Worm (Caenorhabditis elegans) whole organism, L3 larva: Measurements from ENCODE around the gene tmem-184.

Experiments used
- aly-2 ChIP-seq: fragments of 150-350 bp; optimal IDR thresholded peaks from 2 replicates; lab custom pipeline; 2014; ENCODE audit warnings: missing biosample characterization, missing genetic modification characterization
- ceh-16 ChIP-seq: sonication (generic microtip); optimal IDR thresholded peaks from 2 replicates; lab custom pipeline; 2017; ENCODE audit warnings: missing biosample characterization, missing genetic modification characterization
- ceh-28 ChIP-seq: fragments of 150-350 bp; optimal IDR thresholded peaks from 2 replicates; lab custom pipeline; 2014; ENCODE audit warnings: missing biosample characterization, missing genetic modification reagents, missing genetic modification characterization
- egl-27 ChIP-seq: sonication (generic microtip); optimal IDR thresholded peaks from 4 replicates; lab custom pipeline; 2017; ENCODE audit warnings: missing biosample characterization, missing genetic modification reagents, missing genetic modification characterization
- egl-5 ChIP-seq: fragments of 150-350 bp; optimal IDR thresholded peaks from 2 replicates; lab custom pipeline; 2017; ENCODE audit warnings: missing biosample characterization, missing genetic modification reagents, missing genetic modification characterization, inconsistent platforms
- elt-1 ChIP-seq: fragments of 150-350 bp; optimal IDR thresholded peaks from 2 replicates; lab custom pipeline; 2014; ENCODE audit warnings: missing biosample characterization, missing genetic modification characterization
- elt-2 ChIP-seq: sonication (generic microtip); optimal IDR thresholded peaks from 2 replicates; lab custom pipeline; 2016; ENCODE audit warnings: missing genetic modification reagents, mild to moderate bottlenecking, missing genetic modification characterization, missing compliant biosample characterization
- elt-3 ChIP-seq, 3 experiments: fragments of 150-350 bp in 1 of 3; sonication (generic microtip) in 2 of 3; optimal IDR thresholded peaks; 2 replicates in 2 of 3; 4 replicates in 1 of 3; lab custom pipeline; 2014 to 2017; ENCODE audit warnings: missing biosample characterization in 3 of 3, missing genetic modification characterization in 3 of 3
- eor-1 ChIP-seq, 2 experiments: fragments of 150-350 bp; optimal IDR thresholded peaks; 2 replicates each; lab custom pipeline; 2014 to 2018; ENCODE audit warnings: missing biosample characterization in 2 of 2, missing genetic modification characterization in 2 of 2
- fkh-10 ChIP-seq: sonication (generic microtip); optimal IDR thresholded peaks from 2 replicates; lab custom pipeline; 2017; ENCODE audit warnings: missing biosample characterization, missing genetic modification reagents, missing genetic modification characterization
- fkh-2 ChIP-seq: fragments of 150-350 bp; optimal IDR thresholded peaks from 2 replicates; lab custom pipeline; 2014; ENCODE audit warnings: missing biosample characterization, missing genetic modification reagents, missing genetic modification characterization
- fos-1 ChIP-seq: fragments of 150-350 bp; optimal IDR thresholded peaks from 2 replicates; lab custom pipeline; 2014; ENCODE audit warnings: missing biosample characterization, missing genetic modification characterization
- hmg-11 ChIP-seq: sonication (generic microtip); optimal IDR thresholded peaks from 2 replicates; lab custom pipeline; 2016; ENCODE audit warnings: missing genetic modification characterization, missing compliant biosample characterization
- lin-15B ChIP-seq: fragments of 150-350 bp; optimal IDR thresholded peaks from 2 replicates; lab custom pipeline; 2014; ENCODE audit warnings: missing biosample characterization, missing genetic modification characterization
- lin-39 ChIP-seq: fragments of 150-350 bp; optimal IDR thresholded peaks from 2 replicates; lab custom pipeline; 2018; ENCODE audit warnings: missing biosample characterization, missing genetic modification reagents, missing genetic modification characterization
- lsy-12 ChIP-seq: sonication (generic microtip); optimal IDR thresholded peaks from 2 replicates; lab custom pipeline; 2016; ENCODE audit warnings: mild to moderate bottlenecking, missing genetic modification characterization, missing compliant biosample characterization
- mml-1 ChIP-seq: fragments of 150-350 bp; sonication (generic microtip); optimal IDR thresholded peaks from 3 replicates; lab custom pipeline; 2014; ENCODE audit warnings: missing biosample characterization, missing genetic modification characterization
- nfya-1 ChIP-seq: sonication (generic microtip); optimal IDR thresholded peaks from 2 replicates; lab custom pipeline; 2017; ENCODE audit warnings: missing genetic modification characterization, mild to moderate bottlenecking, missing compliant biosample characterization, antibody characterized with exemption, moderate library complexity; ENCODE audit not compliant: insufficient read depth
- nhr-11 ChIP-seq: fragments of 150-350 bp; optimal IDR thresholded peaks from 2 replicates; lab custom pipeline; 2014; ENCODE audit warnings: missing biosample characterization, missing genetic modification characterization
- nhr-12 ChIP-seq: fragments of 150-350 bp; optimal IDR thresholded peaks from 2 replicates; lab custom pipeline; 2014; ENCODE audit warnings: missing biosample characterization, missing genetic modification characterization
- nhr-23 ChIP-seq: fragments of 150-350 bp; optimal IDR thresholded peaks from 2 replicates; lab custom pipeline; 2014; ENCODE audit warnings: missing biosample characterization, missing genetic modification reagents, missing genetic modification characterization
- nhr-237 ChIP-seq: fragments of 150-350 bp; optimal IDR thresholded peaks from 2 replicates; lab custom pipeline; 2014; ENCODE audit warnings: missing biosample characterization, missing genetic modification characterization
- nhr-28 ChIP-seq: fragments of 150-350 bp; optimal IDR thresholded peaks from 2 replicates; lab custom pipeline; 2014; ENCODE audit warnings: missing biosample characterization, missing genetic modification characterization
- nhr-43 ChIP-seq: sonication (generic microtip); optimal IDR thresholded peaks from 2 replicates; lab custom pipeline; 2016; ENCODE audit warnings: mild to moderate bottlenecking, missing genetic modification characterization, missing compliant biosample characterization; ENCODE audit not compliant: poor library complexity, severe bottlenecking
- nhr-67 ChIP-seq: fragments of 150-350 bp; optimal IDR thresholded peaks from 2 replicates; lab custom pipeline; 2014; ENCODE audit warnings: missing biosample characterization, missing genetic modification characterization
- nhr-76 ChIP-seq: fragments of 150-350 bp; sonication (generic microtip); optimal IDR thresholded peaks from 5 replicates; lab custom pipeline; 2014; ENCODE audit warnings: missing biosample characterization, missing genetic modification characterization
- nhr-77 ChIP-seq: fragments of 150-350 bp; optimal IDR thresholded peaks from 2 replicates; lab custom pipeline; 2014; ENCODE audit warnings: missing biosample characterization, missing genetic modification characterization
- pha-4 ChIP-seq: fragments of 150-350 bp; optimal IDR thresholded peaks from 2 replicates; lab custom pipeline; 2014; ENCODE audit warnings: missing biosample characterization, missing genetic modification reagents, missing genetic modification characterization
- pqm-1 ChIP-seq: fragments of 150-350 bp; optimal IDR thresholded peaks from 2 replicates; lab custom pipeline; 2017; ENCODE audit warnings: missing biosample characterization, missing genetic modification characterization, inconsistent platforms
- sea-2 ChIP-seq: fragments of 150-350 bp; sonication (generic microtip); optimal IDR thresholded peaks from 4 replicates; lab custom pipeline; 2014; ENCODE audit warnings: missing biosample characterization, missing genetic modification reagents, missing genetic modification characterization
- skn-1 ChIP-seq: fragments of 150-350 bp; optimal IDR thresholded peaks from 2 replicates; lab custom pipeline; 2014; ENCODE audit warnings: missing biosample characterization, missing genetic modification characterization
- unc-39 ChIP-seq: sonication (generic microtip); optimal IDR thresholded peaks from 4 replicates; lab custom pipeline; 2017; ENCODE audit warnings: missing biosample characterization, missing genetic modification characterization
- unc-62 ChIP-seq: fragments of 150-350 bp; sonication (generic microtip); optimal IDR thresholded peaks from 4 replicates; lab custom pipeline; 2014; ENCODE audit warnings: missing biosample characterization, missing genetic modification reagents, missing genetic modification characterization
- ztf-11 ChIP-seq: fragments of 150-350 bp; optimal IDR thresholded peaks from 2 replicates; lab custom pipeline; 2014; ENCODE audit warnings: missing biosample characterization, missing genetic modification characterization
- ztf-4 ChIP-seq: fragments of 150-350 bp; optimal IDR thresholded peaks from 2 replicates; lab custom pipeline; 2014; ENCODE audit warnings: missing biosample characterization, missing genetic modification characterization

The tmem-184 gene

DNA sequence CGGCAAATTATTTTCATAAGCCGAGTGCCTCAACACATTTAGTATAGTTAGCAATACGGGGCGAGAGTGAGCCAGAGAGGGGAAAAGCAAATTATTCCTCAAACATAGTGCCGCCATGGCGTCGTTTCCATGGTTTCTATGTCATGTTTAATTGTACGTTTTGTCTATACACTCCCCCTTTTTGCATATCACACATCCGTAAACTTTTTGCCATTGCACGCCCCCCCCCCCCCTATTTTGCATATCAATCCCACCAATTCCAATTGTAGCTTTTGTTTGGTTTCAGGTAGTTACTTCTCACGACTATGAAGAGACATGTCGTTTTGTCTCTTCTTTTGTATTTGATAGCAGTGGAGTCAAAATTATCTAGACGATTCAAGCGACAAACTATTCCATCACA lies 42.6 kb downstream of the tmem-184 start, which contains the start of gene C26G2.2:
Gene C26G2.2 (plus strand): TSS at position 301 of the 400 bp plus-strand sequence.
- TF ChIP-seq pqm-1 (tag; lab: Kevin White, UChicago) (no peak), nhr-237 (tag; lab: Kevin White, UChicago) (no peak), fkh-2 (no peak), elt-3 (tag; optimal IDR thresholded peaks at IDR 0.05; lab: Kevin White, UChicago) (no peak), lin-39 (tag; lab: Kevin White, UChicago) (no peak), fos-1 (tag; lab: Kevin White, UChicago) (no peak), lin-15B (tag; lab: Kevin White, UChicago) (no peak), nhr-43 (no peak)

DNA sequence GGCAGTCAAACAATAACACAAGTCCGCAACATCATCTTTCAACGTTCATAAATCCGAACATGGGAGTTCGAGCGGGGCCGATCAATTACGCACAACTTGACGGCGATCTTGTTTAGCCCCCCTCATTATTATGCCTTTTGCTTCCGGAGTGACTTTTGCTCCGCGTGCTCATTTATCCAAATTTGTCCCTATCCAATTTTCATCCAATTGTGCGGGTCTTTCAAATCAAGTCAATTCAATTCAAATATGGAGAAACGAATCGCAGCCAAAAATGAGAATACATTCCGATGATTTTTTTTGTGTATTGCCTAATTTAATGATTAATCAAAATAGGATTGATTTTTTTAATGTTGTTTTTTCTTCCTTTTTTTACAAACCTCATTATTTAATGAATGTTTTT lies 44.2 kb downstream of the tmem-184 start:
- TF ChIP-seq lsy-12 (no peak), eor-1 (tag; optimal IDR thresholded peaks at IDR 0.05; lab: Kevin White, UChicago) (no peak), fkh-10 (GFP tag; lab: Kevin White, UChicago) (no peak), lin-39 (tag; lab: Kevin White, UChicago) (no peak), egl-5 (tag; lab: Kevin White, UChicago) (no peak), nhr-23 (tag; lab: Kevin White, UChicago) (no peak)

DNA sequence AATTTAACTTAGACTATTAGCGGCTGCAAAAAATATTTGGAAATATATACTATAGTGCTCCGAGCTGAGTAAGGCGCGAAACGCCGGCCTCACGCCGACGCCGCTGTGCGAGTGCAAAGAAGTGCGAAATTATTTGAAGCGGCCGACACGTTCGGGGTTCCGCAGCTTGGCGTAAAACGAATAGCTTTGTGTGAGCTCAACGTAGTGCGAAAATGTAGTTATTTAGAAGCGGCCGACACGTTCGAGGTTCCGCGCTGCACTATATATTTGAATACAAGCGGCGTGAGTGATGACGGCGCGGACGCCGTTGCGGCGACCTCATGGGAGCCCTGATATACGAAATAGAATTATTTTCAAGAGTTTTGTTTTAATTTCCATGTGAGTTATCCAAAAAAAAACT lies 44.7 kb downstream of the tmem-184 start:
- TF ChIP-seq aly-2 = no peak
- no peak for TF ChIP-seq nhr-23 (tag; lab: Kevin White, UChicago)
- no peak for TF ChIP-seq nfya-1 (tag; lab: Kevin White, UChicago)
- TF ChIP-seq nhr-76 = no peak
- TF ChIP-seq mml-1 (tag; lab: Kevin White, UChicago) = no peak
- TF ChIP-seq egl-27 (tag; lab: Kevin White, UChicago) = no peak
- no peak for TF ChIP-seq nhr-28 (tag; lab: Kevin White, UChicago)
- no peak for TF ChIP-seq sea-2 (GFP tag; lab: Kevin White, UChicago)
- TF ChIP-seq unc-39 (tag; lab: Kevin White, UChicago) = no peak
- TF ChIP-seq unc-62 (GFP tag; lab: Kevin White, UChicago) = no peak
- no peak for TF ChIP-seq elt-2 (tag; lab: Kevin White, UChicago)
- TF ChIP-seq ceh-16 (tag; lab: Kevin White, UChicago) = no peak
- no peak for TF ChIP-seq nhr-77 (tag; lab: Kevin White, UChicago)
- TF ChIP-seq nhr-12 = no peak
- TF ChIP-seq hmg-11 (tag; lab: Kevin White, UChicago) = no peak
- TF ChIP-seq, all 47 proteins: peak for 0

DNA sequence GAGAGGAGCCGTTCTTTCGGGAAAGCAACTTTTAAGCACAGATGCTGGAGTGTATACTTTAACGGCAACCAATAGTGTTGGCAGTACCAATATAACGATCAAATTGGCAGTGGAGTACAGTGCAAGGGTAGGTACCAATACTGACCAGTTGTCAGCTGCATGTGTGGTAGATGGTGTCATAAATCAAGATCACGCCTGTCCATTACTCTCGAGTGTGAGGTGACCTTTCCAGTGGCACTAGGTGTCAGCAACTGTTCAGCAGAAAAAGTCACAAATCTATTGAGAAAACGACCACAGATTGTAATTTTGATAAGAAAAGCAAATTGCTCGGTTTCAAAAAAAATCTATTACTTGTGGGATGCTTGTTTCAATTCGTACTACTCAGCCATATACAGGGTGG lies 47.2 kb downstream of the tmem-184 start:
- TF ChIP-seq nhr-43 (no peak), nhr-23 (tag; lab: Kevin White, UChicago) (no peak), nhr-67 (tag; lab: Kevin White, UChicago) (no peak), fkh-10 (GFP tag; lab: Kevin White, UChicago) (no peak), hmg-11 (tag; lab: Kevin White, UChicago) (no peak), skn-1 (tag; lab: Kevin White, UChicago) (no peak), nhr-12 (no peak), eor-1 (tag; optimal IDR thresholded peaks at IDR 0.05; lab: Kevin White, UChicago) (no peak), elt-2 (tag; lab: Kevin White, UChicago) (no peak), egl-27 (tag; lab: Kevin White, UChicago) (no peak), mml-1 (tag; lab: Kevin White, UChicago) (no peak), nhr-11 (tag; lab: Kevin White, UChicago) (no peak), egl-5 (tag; lab: Kevin White, UChicago) (no peak), fos-1 (tag; lab: Kevin White, UChicago) (no peak), pha-4 (tag; lab: Kevin White, UChicago) (no peak), nhr-77 (tag; lab: Kevin White, UChicago) (no peak), ztf-4 (tag; lab: Kevin White, UChicago) (no peak), elt-3 (tag; optimal IDR thresholded peaks at IDR 0.05; lab: Kevin White, UChicago) (no peak)

DNA sequence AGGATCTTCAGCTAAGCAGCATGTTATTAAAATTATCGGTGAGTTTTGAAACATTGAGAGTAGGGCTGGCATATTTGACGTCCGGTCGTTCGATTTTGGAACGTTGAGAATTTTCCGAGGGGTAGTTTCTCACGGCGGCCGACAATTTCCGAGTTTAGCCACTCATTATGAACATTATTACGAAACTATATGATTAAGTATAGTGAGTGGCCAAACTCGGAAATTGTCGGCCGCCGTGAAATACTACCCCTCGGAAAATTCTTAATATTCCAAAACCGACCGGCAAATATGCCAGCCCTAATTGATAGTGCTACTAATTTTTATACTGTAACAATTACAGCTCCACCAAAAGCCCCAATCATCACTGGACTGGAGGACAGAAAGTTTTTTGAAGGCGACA lies 49.2 kb downstream of the tmem-184 start:
- no peak for TF ChIP-seq pha-4 (tag; lab: Kevin White, UChicago)
- no peak for TF ChIP-seq elt-1
- no peak for TF ChIP-seq ztf-11 (tag; lab: Kevin White, UChicago)
- no peak for TF ChIP-seq lin-39 (tag; lab: Kevin White, UChicago)
- TF ChIP-seq nfya-1 (tag; lab: Kevin White, UChicago) = no peak
- no peak for TF ChIP-seq ceh-28 (tag; lab: Kevin White, UChicago)
